Fruit fly (Drosophila melanogaster) whole organism, embryonic: ENCODE results near the gene lili.

ENCODE experiments used
- Aef1 ChIP-seq: fragments of 200-800 bp; sonication (Bioruptor generic); IDR thresholded peaks from 3 replicates; pipeline ENCODE4 v1.3.6; 2022; ENCODE audit warnings: missing biosample characterization, missing genetic modification characterization
- CG10321 ChIP-seq: fragments of 200-800 bp; sonication (Bioruptor generic); IDR thresholded peaks from 2 replicates; pipeline ENCODE4 v1.3.6; 2022; ENCODE audit warnings: missing biosample characterization, missing genetic modification characterization
- CG10543 ChIP-seq: fragments of 200-800 bp; sonication (Bioruptor generic); optimal IDR thresholded peaks from 3 replicates; lab custom pipeline; 2017; ENCODE audit warnings: missing biosample characterization, mild to moderate bottlenecking, missing genetic modification characterization, moderate library complexity
- CG10565 ChIP-seq: fragments of 200-800 bp; sonication (Bioruptor generic); optimal IDR thresholded peaks from 3 replicates; lab custom pipeline; 2016; ENCODE audit warnings: missing biosample characterization, mild to moderate bottlenecking, missing genetic modification characterization
- CG12236 ChIP-seq: fragments of 200-800 bp; sonication (Bioruptor generic); optimal IDR thresholded peaks from 2 replicates; lab custom pipeline; 2016; ENCODE audit warnings: missing biosample characterization, missing genetic modification characterization
- CG12769 ChIP-seq: fragments of 200-800 bp; sonication (Bioruptor generic); optimal IDR thresholded peaks from 2 replicates; lab custom pipeline; 2019; ENCODE audit warnings: missing biosample characterization, mild to moderate bottlenecking, missing genetic modification characterization, moderate library complexity
- CG14667 ChIP-seq: fragments of 200-800 bp; sonication (Bioruptor generic); IDR thresholded peaks from 2 replicates; pipeline ENCODE4 v1.3.6; 2022; ENCODE audit warnings: missing biosample characterization, missing genetic modification characterization
- CG15601 ChIP-seq: fragments of 200-800 bp; sonication (Bioruptor generic); optimal IDR thresholded peaks from 3 replicates; lab custom pipeline; 2019; ENCODE audit warnings: missing biosample characterization, mild to moderate bottlenecking, missing genetic modification characterization, moderate library complexity
- CG15696 ChIP-seq: fragments of 200-800 bp; sonication (Bioruptor generic); optimal IDR thresholded peaks from 2 replicates; lab custom pipeline; 2019; ENCODE audit warnings: missing biosample characterization, mild to moderate bottlenecking, missing genetic modification characterization, moderate library complexity
- CG16813 ChIP-seq: fragments of 200-800 bp; sonication (Bioruptor generic); IDR thresholded peaks from 3 replicates; pipeline ENCODE4 v1.3.6; 2022; ENCODE audit warnings: missing biosample characterization, missing genetic modification characterization; ENCODE audit not compliant: partially characterized antibody
- CG3995 ChIP-seq: fragments of 200-800 bp; sonication (Bioruptor generic); optimal IDR thresholded peaks from 3 replicates; lab custom pipeline; 2016; ENCODE audit warnings: missing biosample characterization, missing genetic modification characterization
- CG4282 ChIP-seq: fragments of 200-800 bp; sonication (Bioruptor generic); optimal IDR thresholded peaks from 2 replicates; lab custom pipeline; 2016; ENCODE audit warnings: missing biosample characterization, missing genetic modification characterization
- CG6272 ChIP-seq: fragments of 200-800 bp; sonication (Bioruptor generic); IDR thresholded peaks from 2 replicates; pipeline ENCODE4 v1.3.6; 2022; ENCODE audit warnings: missing biosample characterization, missing genetic modification characterization
- CG8388 ChIP-seq: fragments of 200-800 bp; sonication (Bioruptor generic); optimal IDR thresholded peaks from 2 replicates; lab custom pipeline; 2019; ENCODE audit warnings: missing biosample characterization, mild to moderate bottlenecking, missing genetic modification characterization, moderate library complexity
- CG9609 ChIP-seq: fragments of 200-800 bp; sonication (Bioruptor generic); optimal IDR thresholded peaks from 3 replicates; lab custom pipeline; 2016; ENCODE audit warnings: missing biosample characterization, missing genetic modification characterization
- CG9817 ChIP-seq: fragments of 200-800 bp; sonication (Bioruptor generic); optimal IDR thresholded peaks from 2 replicates; lab custom pipeline; 2018; ENCODE audit warnings: missing biosample characterization, mild to moderate bottlenecking, missing genetic modification characterization, moderate library complexity
- CTCF ChIP-seq: fragments of 200-800 bp; sonication (Bioruptor generic); optimal IDR thresholded peaks from 2 replicates; lab custom pipeline; 2017; ENCODE audit warnings: missing biosample characterization, mild to moderate bottlenecking, missing genetic modification characterization, moderate library complexity
- D ChIP-seq, 2 experiments: fragments of 200-800 bp in 1 of 2; fragments of >200 bp in 1 of 2; sonication (Bioruptor generic) in 1 of 2; optimal IDR thresholded peaks; 2 replicates in 1 of 2; 3 replicates in 1 of 2; lab custom pipeline; 2017; ENCODE audit warnings: mild to moderate bottlenecking in 1 of 2, missing biosample characterization in 1 of 2, missing genetic modification characterization in 1 of 2, missing genetic modification reagents in 1 of 2
- Deaf1 ChIP-seq: fragments of 200-800 bp; optimal IDR thresholded peaks from 3 replicates; lab custom pipeline; 2019; ENCODE audit warnings: missing biosample characterization, mild to moderate bottlenecking, missing genetic modification characterization, moderate library complexity
- Dek ChIP-seq: fragments of 200-800 bp; sonication (Bioruptor generic); optimal IDR thresholded peaks from 3 replicates; lab custom pipeline; 2019; ENCODE audit warnings: missing biosample characterization, mild to moderate bottlenecking, missing genetic modification characterization, moderate library complexity
- Dfd ChIP-seq, 2 experiments: fragments of >200 bp; optimal IDR thresholded peaks; 2 replicates each; lab custom pipeline; 2017; ENCODE audit warnings: missing biosample characterization in 2 of 2, missing genetic modification characterization in 2 of 2
- ERR ChIP-seq: fragments of 200-800 bp; sonication (Bioruptor generic); optimal IDR thresholded peaks from 2 replicates; lab custom pipeline; 2016; ENCODE audit warnings: missing biosample characterization, missing genetic modification characterization
- Hr78 ChIP-seq, 2 experiments: fragments of 200-800 bp in 1 of 2; fragments of >200 bp in 1 of 2; sonication (Bioruptor generic) in 1 of 2; optimal IDR thresholded peaks; 2 replicates each; lab custom pipeline; 2017 to 2019; ENCODE audit warnings: missing biosample characterization in 2 of 2, missing genetic modification characterization in 2 of 2, mild to moderate bottlenecking in 1 of 2, moderate library complexity in 1 of 2
- Sry-δ ChIP-seq: fragments of 200-800 bp; sonication (Bioruptor generic); optimal IDR thresholded peaks from 2 replicates; lab custom pipeline; 2016; ENCODE audit warnings: missing biosample characterization, missing genetic modification characterization
- Xbp1 ChIP-seq: fragments of 200-800 bp; sonication (Bioruptor generic); optimal IDR thresholded peaks from 3 replicates; lab custom pipeline; 2016; ENCODE audit warnings: missing biosample characterization, mild to moderate bottlenecking, missing genetic modification characterization
- Xrp1 ChIP-seq: fragments of 200-800 bp; sonication (Bioruptor generic); IDR thresholded peaks from 2 replicates; pipeline ENCODE4 v1.3.6; 2022; ENCODE audit warnings: missing biosample characterization, missing genetic modification characterization
- al ChIP-seq: fragments of 200-800 bp; sonication (Bioruptor generic); IDR thresholded peaks from 2 replicates; pipeline ENCODE4 v1.3.6; 2022; ENCODE audit warnings: missing biosample characterization, missing genetic modification characterization
- amos ChIP-seq: fragments of 200-800 bp; sonication (Bioruptor generic); IDR thresholded peaks from 2 replicates; pipeline ENCODE4 v1.3.6; 2022; ENCODE audit warnings: missing biosample characterization, missing genetic modification characterization; ENCODE audit not compliant: partially characterized antibody
- bsh ChIP-seq, 2 experiments: fragments of 200-800 bp; sonication (Bioruptor generic); optimal IDR thresholded peaks; 2 replicates each; lab custom pipeline; 2017 to 2018; ENCODE audit warnings: mild to moderate bottlenecking in 2 of 2, missing biosample characterization in 2 of 2, missing genetic modification characterization in 2 of 2, moderate library complexity in 1 of 2
- cas ChIP-seq: fragments of 200-800 bp; sonication (Bioruptor generic); IDR thresholded peaks from 2 replicates; pipeline ENCODE4 v1.3.6; 2022; ENCODE audit warnings: missing biosample characterization, missing genetic modification characterization
- cg ChIP-seq: fragments of 200-800 bp; sonication (Bioruptor generic); optimal IDR thresholded peaks from 3 replicates; lab custom pipeline; 2019; ENCODE audit warnings: missing biosample characterization, mild to moderate bottlenecking, missing genetic modification characterization, moderate library complexity
- chif ChIP-seq, 2 experiments: fragments of 200-800 bp; sonication (Bioruptor generic); optimal IDR thresholded peaks; 3 replicates each; lab custom pipeline; 2016; ENCODE audit warnings: missing biosample characterization in 2 of 2, missing genetic modification characterization in 2 of 2
- esg ChIP-seq: fragments of 200-800 bp; sonication (Bioruptor generic); conservative IDR thresholded peaks from 2 replicates; pipeline ENCODE4 v1.3.6; 2022; ENCODE audit warnings: missing biosample characterization, missing genetic modification characterization
- ham ChIP-seq: fragments of 200-800 bp; sonication (Bioruptor generic); IDR thresholded peaks from 2 replicates; pipeline ENCODE4 v1.3.6; 2022; ENCODE audit warnings: missing biosample characterization, missing genetic modification characterization
- hkb ChIP-seq, 2 experiments: fragments of 200-800 bp in 1 of 2; fragments of >200 bp in 1 of 2; sonication (Bioruptor generic) in 1 of 2; IDR thresholded peaks in 1 of 2; optimal IDR thresholded peaks in 1 of 2; 2 replicates each; pipeline versions ENCODE4 v1.3.6 to Lab custom; 2017 to 2022; ENCODE audit warnings: missing biosample characterization in 1 of 2, missing genetic modification characterization in 1 of 2
- inv ChIP-seq: fragments of 200-800 bp; sonication (Bioruptor generic); IDR thresholded peaks from 2 replicates; pipeline ENCODE4 v1.3.6; 2022; ENCODE audit warnings: missing biosample characterization, missing genetic modification characterization; ENCODE audit not compliant: partially characterized antibody
- knrl ChIP-seq: fragments of 200-800 bp; sonication (Bioruptor generic); IDR thresholded peaks from 3 replicates; pipeline ENCODE4 v1.3.6; 2022; ENCODE audit warnings: missing biosample characterization, missing genetic modification characterization; ENCODE audit not compliant: partially characterized antibody
- lbe ChIP-seq: fragments of 200-800 bp; sonication (Bioruptor generic); optimal IDR thresholded peaks from 2 replicates; lab custom pipeline; 2016; ENCODE audit warnings: missing biosample characterization, mild to moderate bottlenecking, missing genetic modification characterization
- nau ChIP-seq: fragments of 200-800 bp; sonication (Bioruptor generic); optimal IDR thresholded peaks from 3 replicates; lab custom pipeline; 2017; ENCODE audit warnings: missing biosample characterization, mild to moderate bottlenecking, missing genetic modification characterization, missing genetic modification reagents
- pfk ChIP-seq: fragments of 200-800 bp; sonication (Bioruptor generic); optimal IDR thresholded peaks from 2 replicates; lab custom pipeline; 2018; ENCODE audit warnings: missing biosample characterization, mild to moderate bottlenecking, missing genetic modification characterization, moderate library complexity
- pnt ChIP-seq: fragments of 200-800 bp; sonication (Bioruptor generic); optimal IDR thresholded peaks from 3 replicates; lab custom pipeline; 2016; ENCODE audit warnings: missing biosample characterization, missing genetic modification characterization
- salm ChIP-seq: fragments of 200-800 bp; sonication (Bioruptor generic); optimal IDR thresholded peaks from 2 replicates; lab custom pipeline; 2018; ENCODE audit warnings: missing biosample characterization, mild to moderate bottlenecking, missing genetic modification characterization
- sc ChIP-seq, 3 experiments: fragments of >200 bp in 2 of 3; fragments of 200-800 bp in 1 of 3; sonication (Bioruptor generic) in 1 of 3; optimal IDR thresholded peaks; 2 replicates in 2 of 3; 3 replicates in 1 of 3; lab custom pipeline; 2017; ENCODE audit warnings: mild to moderate bottlenecking in 1 of 3, missing biosample characterization in 1 of 3, missing genetic modification characterization in 1 of 3, missing genetic modification reagents in 1 of 3
- sqz ChIP-seq: fragments of 200-800 bp; sonication (Bioruptor generic); optimal IDR thresholded peaks from 3 replicates; lab custom pipeline; 2018; ENCODE audit warnings: missing biosample characterization, mild to moderate bottlenecking, missing genetic modification characterization
- tna ChIP-seq: fragments of 200-800 bp; sonication (Bioruptor generic); IDR thresholded peaks from 2 replicates; pipeline ENCODE4 v1.3.6; 2022; ENCODE audit warnings: missing biosample characterization, missing genetic modification characterization; ENCODE audit not compliant: partially characterized antibody
- wor ChIP-seq: fragments of 200-800 bp; sonication (Bioruptor generic); IDR thresholded peaks from 2 replicates; pipeline ENCODE4 v1.3.6; 2022; ENCODE audit warnings: missing biosample characterization, missing genetic modification characterization
- yki ChIP-seq: fragments of >200 bp; optimal IDR thresholded peaks from 3 replicates; lab custom pipeline; 2018

The lili gene

dm6 chr3R:24768538-24769401 is 45.0 kb downstream of the lili start, which contains the start of gene CG13631 (continued):
- peak; percentile 62 for TF ChIP-seq CTCF
- TF ChIP-seq CG8388: peak; percentile 96
- peak; percentile 90 for TF ChIP-seq salm (tag; lab: Kevin White, UChicago)
- peak; percentile 26 for TF ChIP-seq CG12769 (tag; lab: Kevin White, UChicago)
- 0 out of 2 replicates have a peak, but pooled peaks have one; percentile 16 for TF ChIP-seq al (GFP tag; lab: Robert Waterston, UW)
- peak; percentile 89 for TF ChIP-seq CG10565 (GFP tag; lab: Kevin White, UChicago)
- TF ChIP-seq ham (GFP tag; lab: Robert Waterston, UW): no peak
- peak in 1 of 2 experiments; percentile 85 for TF ChIP-seq Hr78 (GFP tag; optimal IDR thresholded peaks at IDR 0.05; lab: Kevin White, UChicago)
- TF ChIP-seq pfk (GFP tag; lab: Kevin White, UChicago): no peak
- no peak for TF ChIP-seq hkb (optimal IDR thresholded peaks at IDR 0.05; lab: Kevin White, UChicago)
- TF ChIP-seq hkb (GFP tag; IDR thresholded peaks at IDR 0.05; lab: Robert Waterston, UW): peak; percentile 93
- TF ChIP-seq CG10543 (GFP tag; lab: Kevin White, UChicago): peak; percentile 55
- peak; percentile 78 for TF ChIP-seq Aef1 (GFP tag; lab: Robert Waterston, UW)
- TF ChIP-seq nau (GFP tag; lab: Kevin White, UChicago): peak; percentile 93
- no peak for TF ChIP-seq amos (GFP tag; lab: Robert Waterston, UW)
- peak; percentile 97 for TF ChIP-seq wor (GFP tag; lab: Robert Waterston, UW)
- no peak for TF ChIP-seq tna (GFP tag; lab: Robert Waterston, UW)
- peak; percentile 89 for TF ChIP-seq lbe (GFP tag; lab: Kevin White, UChicago)
- TF ChIP-seq pnt (GFP tag; lab: Kevin White, UChicago): peak; percentile 97
- peak; percentile 97 for TF ChIP-seq CG15601
- peak; percentile 75 for TF ChIP-seq Dek (tag; lab: Kevin White, UChicago)
- peak; percentile 58 for TF ChIP-seq Sry-δ (GFP tag; lab: Kevin White, UChicago)
- TF ChIP-seq CG4282 (GFP tag; lab: Kevin White, UChicago): peak; percentile 60
- no peak for TF ChIP-seq inv
- TF ChIP-seq knrl (GFP tag; lab: Robert Waterston, UW): no peak
- peak; percentile 93 for TF ChIP-seq esg (GFP tag; lab: Robert Waterston, UW)
- no peak for TF ChIP-seq D (optimal IDR thresholded peaks at IDR 0.05; lab: Kevin White, UChicago)
- peak; percentile 98 for TF ChIP-seq D (GFP tag; optimal IDR thresholded peaks at IDR 0.05; lab: Kevin White, UChicago)
- peak; percentile 91 to 98 for TF ChIP-seq bsh (GFP tag; optimal IDR thresholded peaks at IDR 0.05; lab: Kevin White, UChicago)
- peak; percentile 66 for TF ChIP-seq CG15696 (tag; lab: Kevin White, UChicago)
- peak; percentile 95 to 97 for TF ChIP-seq chif (GFP tag; optimal IDR thresholded peaks at IDR 0.05; lab: Kevin White, UChicago)
- TF ChIP-seq cas (GFP tag; lab: Robert Waterston, UW): 0 out of 2 replicates have a peak, but pooled peaks have one; percentile 36
- TF ChIP-seq cg: peak; percentile 44
- TF ChIP-seq CG9609: peak; percentile 91
- no peak for TF ChIP-seq CG16813 (GFP tag; lab: Robert Waterston, UW)
- TF ChIP-seq Xbp1 (GFP tag; lab: Kevin White, UChicago): peak; percentile 96
- TF ChIP-seq CG6272: peak; percentile 86
- no peak for TF ChIP-seq Dfd (GFP tag; optimal IDR thresholded peaks at IDR 0.05; lab: Kevin White, UChicago)
- TF ChIP-seq CG9817 (tag; lab: Kevin White, UChicago): peak; percentile 86
- no peak for TF ChIP-seq sc (optimal IDR thresholded peaks at IDR 0.05; lab: Kevin White, UChicago)
- TF ChIP-seq sc (GFP tag; optimal IDR thresholded peaks at IDR 0.05; lab: Kevin White, UChicago): peak; percentile 97
- TF ChIP-seq CG14667: peak; percentile 87
- TF ChIP-seq CG12236 (GFP tag; lab: Kevin White, UChicago): peak; percentile 93
- peak; percentile 92 for TF ChIP-seq sqz (GFP tag; lab: Kevin White, UChicago)
- TF ChIP-seq Deaf1 (tag; lab: Kevin White, UChicago): peak; percentile 67
- TF ChIP-seq yki (lab: Kevin White, UChicago): no peak
- peak; percentile 21 for TF ChIP-seq CG3995 (GFP tag; lab: Kevin White, UChicago)
- peak; percentile 87 for TF ChIP-seq ERR (GFP tag; lab: Kevin White, UChicago)
- no peak for TF ChIP-seq CG10321 (GFP tag; lab: Robert Waterston, UW)
- peak; percentile 96 for TF ChIP-seq Xrp1 (GFP tag; lab: Robert Waterston, UW)
